Fruit fly (Drosophila melanogaster) whole organism, prepupa: ENCODE data around the gene Sec24CD.

Experiments
- CG10631 ChIP-seq: fragments of 200-800 bp; sonication (Bioruptor generic); optimal IDR thresholded peaks from 2 replicates; lab custom pipeline; 2016; ENCODE audit warnings: missing biosample characterization, missing genetic modification characterization
- CG6792 ChIP-seq: fragments of 200-800 bp; sonication (Bioruptor generic); optimal IDR thresholded peaks from 3 replicates; lab custom pipeline; 2016; ENCODE audit warnings: missing biosample characterization, missing genetic modification characterization
- CG8319 ChIP-seq: fragments of 200-800 bp; sonication (Bioruptor generic); optimal IDR thresholded peaks from 3 replicates; lab custom pipeline; 2016; ENCODE audit warnings: missing biosample characterization, missing genetic modification characterization
- OdsH ChIP-seq: fragments of 200-800 bp; sonication (Bioruptor generic); optimal IDR thresholded peaks from 3 replicates; lab custom pipeline; 2016; ENCODE audit warnings: missing biosample characterization, missing genetic modification characterization

dm6 chr2L:2284863-2285262 lies 48.2 kb upstream of the Sec24CD start, which contains the start of gene CG4271:
- TF ChIP-seq OdsH (no peak), CG8319 (GFP tag; lab: Kevin White, UChicago) (no peak), CG6792 (GFP tag; lab: Kevin White, UChicago) (no peak), CG10631 (GFP tag; lab: Kevin White, UChicago) (no peak)
